Fruit fly (Drosophila melanogaster): ENCODE data around the gene sob.

- TF ChIP-seq Sin3A (optimal IDR thresholded peaks at IDR 0.05) (no peak), psq (optimal IDR thresholded peaks at IDR 0.05) (no peak)
Observed at dm6 chr2L:3566532-3566931, 14.0 kb downstream of the sob start.

All from Kc167 (cell line).